Fruit fly (Drosophila melanogaster) Kc167 (cell line): Measurements from ENCODE around the gene mahe.

Experiments used
- Sin3A ChIP-seq: fragments of >200 bp; optimal IDR thresholded peaks from 2 replicates; lab custom pipeline; 2018; ENCODE audit warnings: missing external identifiers
- insv ChIP-seq: fragments of >200 bp; optimal IDR thresholded peaks from 3 replicates; lab custom pipeline; 2018; ENCODE audit warnings: missing external identifiers
- psq ChIP-seq: fragments of >200 bp; optimal IDR thresholded peaks from 2 replicates; lab custom pipeline; 2017; ENCODE audit warnings: missing external identifiers

dm6 chrX:7933210-7933915, 2.2 kb upstream of the mahe start, which contains the start of the genes Dhdds and RpS14a:
- TF ChIP-seq psq (lab: Kevin White, UChicago) (no peak), insv (lab: Kevin White, UChicago) (no peak), Sin3A (lab: Kevin White, UChicago) (no peak)
